Fruit fly (Drosophila melanogaster) whole organism, embryonic: Measurements from ENCODE around the gene unk.

Experiments used
- Aef1 ChIP-seq: fragments of 200-800 bp; sonication (Bioruptor generic); IDR thresholded peaks from 3 replicates; pipeline ENCODE4 v1.3.6; 2022; ENCODE audit warnings: missing biosample characterization, missing genetic modification characterization
- Asciz ChIP-seq: fragments of 200-800 bp; sonication (Bioruptor generic); optimal IDR thresholded peaks from 2 replicates; lab custom pipeline; 2017; ENCODE audit warnings: missing biosample characterization, mild to moderate bottlenecking, missing genetic modification characterization, missing genetic modification reagents
- BEAF-32 ChIP-seq: fragments of 200-800 bp; sonication (Bioruptor generic); optimal IDR thresholded peaks from 3 replicates; lab custom pipeline; 2017; ENCODE audit warnings: missing biosample characterization, missing genetic modification characterization, mild to moderate bottlenecking, moderate library complexity, missing genetic modification reagents
- Bteb2 ChIP-seq: fragments of 200-800 bp; sonication (Bioruptor generic); optimal IDR thresholded peaks from 2 replicates; lab custom pipeline; 2016; ENCODE audit warnings: missing biosample characterization, missing genetic modification characterization
- C15 ChIP-seq: fragments of 200-800 bp; sonication (Bioruptor generic); IDR thresholded peaks from 3 replicates; pipeline ENCODE4 v1.3.6; 2022; ENCODE audit warnings: missing biosample characterization, missing genetic modification characterization
- CG10979 ChIP-seq: fragments of 200-800 bp; sonication (Bioruptor generic); optimal IDR thresholded peaks from 2 replicates; lab custom pipeline; 2018; ENCODE audit warnings: missing biosample characterization, mild to moderate bottlenecking, missing genetic modification characterization, moderate library complexity
- CG11085 ChIP-seq: fragments of 200-800 bp; sonication (Bioruptor generic); IDR thresholded peaks from 2 replicates; pipeline ENCODE4 v1.3.6; 2022; ENCODE audit warnings: missing biosample characterization, missing genetic modification characterization
- CG12219 ChIP-seq: fragments of 200-800 bp; sonication (Bioruptor generic); optimal IDR thresholded peaks from 3 replicates; lab custom pipeline; 2018; ENCODE audit warnings: missing biosample characterization, mild to moderate bottlenecking, missing genetic modification characterization
- CG12236 ChIP-seq: fragments of 200-800 bp; sonication (Bioruptor generic); optimal IDR thresholded peaks from 2 replicates; lab custom pipeline; 2016; ENCODE audit warnings: missing biosample characterization, missing genetic modification characterization
- CG1233 ChIP-seq: fragments of 200-800 bp; sonication (Bioruptor generic); optimal IDR thresholded peaks from 4 replicates; lab custom pipeline; 2018; ENCODE audit warnings: missing biosample characterization, mild to moderate bottlenecking, missing genetic modification characterization
- CG12942 ChIP-seq: fragments of 200-800 bp; sonication (Bioruptor generic); optimal IDR thresholded peaks from 3 replicates; lab custom pipeline; 2016; ENCODE audit warnings: missing biosample characterization, missing genetic modification characterization
- CG14050 ChIP-seq: fragments of 200-800 bp; sonication (Bioruptor generic); IDR thresholded peaks from 3 replicates; pipeline ENCODE4 v1.3.6; 2022; ENCODE audit warnings: missing biosample characterization, missing genetic modification characterization
- CG14667 ChIP-seq: fragments of 200-800 bp; sonication (Bioruptor generic); IDR thresholded peaks from 2 replicates; pipeline ENCODE4 v1.3.6; 2022; ENCODE audit warnings: missing biosample characterization, missing genetic modification characterization
- CG18262 ChIP-seq: fragments of 200-800 bp; optimal IDR thresholded peaks from 3 replicates; lab custom pipeline; 2019; ENCODE audit warnings: missing biosample characterization, mild to moderate bottlenecking, missing genetic modification characterization, moderate library complexity
- CG18599 ChIP-seq: fragments of 200-800 bp; sonication (Bioruptor generic); optimal IDR thresholded peaks from 3 replicates; lab custom pipeline; 2017; ENCODE audit warnings: missing biosample characterization, missing genetic modification characterization, mild to moderate bottlenecking, moderate library complexity, missing genetic modification reagents
- CG3726 ChIP-seq: fragments of 200-800 bp; sonication (Bioruptor generic); IDR thresholded peaks from 3 replicates; pipeline ENCODE4, ENCODE4 v1.3.6; 2022; ENCODE audit warnings: missing biosample characterization, missing genetic modification characterization
- CG3847 ChIP-seq: fragments of 200-800 bp; sonication (Bioruptor generic); IDR thresholded peaks from 2 replicates; pipeline ENCODE4 v1.3.6; 2022; ENCODE audit warnings: missing biosample characterization, missing genetic modification characterization
- CG42726 ChIP-seq: fragments of 200-800 bp; sonication (Bioruptor generic); IDR thresholded peaks from 2 replicates; pipeline ENCODE4 v1.3.6; 2022; ENCODE audit warnings: missing biosample characterization, missing genetic modification characterization; ENCODE audit not compliant: partially characterized antibody
- CG4730 ChIP-seq: fragments of 200-800 bp; sonication (Bioruptor generic); IDR thresholded peaks from 2 replicates; pipeline ENCODE4 v1.3.6; 2022; ENCODE audit warnings: missing biosample characterization, missing genetic modification characterization
- CG5953 ChIP-seq: fragments of 200-800 bp; sonication (Bioruptor generic); IDR thresholded peaks from 2 replicates; pipeline ENCODE4 v1.3.6; 2022; ENCODE audit warnings: missing biosample characterization, missing genetic modification characterization
- CG6654 ChIP-seq: fragments of 200-800 bp; sonication (Bioruptor generic); optimal IDR thresholded peaks from 2 replicates; lab custom pipeline; 2017; ENCODE audit warnings: missing biosample characterization, mild to moderate bottlenecking, missing genetic modification characterization
- CG8281 ChIP-seq: fragments of 200-800 bp; sonication (Bioruptor generic); optimal IDR thresholded peaks from 2 replicates; lab custom pipeline; 2018; ENCODE audit warnings: missing biosample characterization, mild to moderate bottlenecking, missing genetic modification characterization, moderate library complexity
- CG8388 ChIP-seq: fragments of 200-800 bp; sonication (Bioruptor generic); optimal IDR thresholded peaks from 2 replicates; lab custom pipeline; 2019; ENCODE audit warnings: missing biosample characterization, mild to moderate bottlenecking, missing genetic modification characterization, moderate library complexity
- Dek ChIP-seq: fragments of 200-800 bp; sonication (Bioruptor generic); optimal IDR thresholded peaks from 3 replicates; lab custom pipeline; 2019; ENCODE audit warnings: missing biosample characterization, mild to moderate bottlenecking, missing genetic modification characterization, moderate library complexity
- Eip74EF ChIP-seq, 2 experiments: fragments of 200-800 bp in 1 of 2; fragments of >200 bp in 1 of 2; sonication (Bioruptor generic) in 1 of 2; optimal IDR thresholded peaks; 2 replicates each; lab custom pipeline; 2017 to 2019; ENCODE audit warnings: missing biosample characterization in 2 of 2, missing genetic modification characterization in 2 of 2, mild to moderate bottlenecking in 1 of 2, moderate library complexity in 1 of 2
- HLH54F ChIP-seq: fragments of 200-800 bp; sonication (Bioruptor generic); optimal IDR thresholded peaks from 3 replicates; lab custom pipeline; 2016; ENCODE audit warnings: missing biosample characterization, missing genetic modification characterization
- Hr3 ChIP-seq: fragments of 200-800 bp; sonication (Bioruptor generic); optimal IDR thresholded peaks from 3 replicates; lab custom pipeline; 2016; ENCODE audit warnings: missing biosample characterization, missing genetic modification characterization
- Hr51 ChIP-seq, 2 experiments: fragments of 200-800 bp; sonication (Bioruptor generic); optimal IDR thresholded peaks; 2 replicates in 1 of 2; 3 replicates in 1 of 2; lab custom pipeline; 2016 to 2018; ENCODE audit warnings: missing biosample characterization in 2 of 2, missing genetic modification characterization in 2 of 2, mild to moderate bottlenecking in 1 of 2, moderate library complexity in 1 of 2
- MBD-R2 ChIP-seq: fragments of 200-800 bp; sonication (Bioruptor generic); IDR thresholded peaks from 2 replicates; pipeline ENCODE4 v1.3.6; 2022; ENCODE audit warnings: missing biosample characterization, missing genetic modification characterization
- NC2α ChIP-seq: fragments of 200-800 bp; sonication (Bioruptor generic); optimal IDR thresholded peaks from 2 replicates; lab custom pipeline; 2016; ENCODE audit warnings: missing biosample characterization, missing genetic modification characterization
- Sox102F ChIP-seq: fragments of 200-800 bp; sonication (Bioruptor generic); optimal IDR thresholded peaks from 2 replicates; lab custom pipeline; 2018; ENCODE audit warnings: missing biosample characterization, mild to moderate bottlenecking, missing genetic modification characterization, moderate library complexity
- Trl ChIP-seq, 3 experiments: fragments of >200 bp in 2 of 3; fragments of 200-800 bp in 1 of 3; sonication (Bioruptor generic) in 1 of 3; optimal IDR thresholded peaks; 2 replicates in 1 of 3; 3 replicates in 2 of 3; lab custom pipeline; 2016 to 2017; ENCODE audit warnings: missing biosample characterization in 1 of 3, missing genetic modification characterization in 1 of 3
- Xbp1 ChIP-seq: fragments of 200-800 bp; sonication (Bioruptor generic); optimal IDR thresholded peaks from 3 replicates; lab custom pipeline; 2016; ENCODE audit warnings: missing biosample characterization, mild to moderate bottlenecking, missing genetic modification characterization
- ci ChIP-seq: fragments of 200-800 bp; sonication (Bioruptor generic); IDR thresholded peaks from 3 replicates; pipeline ENCODE4 v1.3.6; 2022; ENCODE audit warnings: missing biosample characterization, missing genetic modification characterization
- crol ChIP-seq: fragments of 200-800 bp; sonication (Bioruptor generic); IDR thresholded peaks from 2 replicates; pipeline ENCODE4 v1.3.6; 2022; ENCODE audit warnings: missing biosample characterization, missing genetic modification characterization
- dmrt99B ChIP-seq: fragments of 200-800 bp; sonication (Bioruptor generic); optimal IDR thresholded peaks from 2 replicates; lab custom pipeline; 2018; ENCODE audit warnings: missing biosample characterization, mild to moderate bottlenecking, missing genetic modification characterization, moderate library complexity
- ewg ChIP-seq: fragments of 200-800 bp; sonication (Bioruptor generic); optimal IDR thresholded peaks from 3 replicates; lab custom pipeline; 2017; ENCODE audit warnings: mild to moderate bottlenecking, missing biosample characterization, missing genetic modification reagents, missing genetic modification characterization
- fd96Cb ChIP-seq: fragments of 200-800 bp; sonication (Bioruptor generic); optimal IDR thresholded peaks from 2 replicates; lab custom pipeline; 2018; ENCODE audit warnings: missing biosample characterization, mild to moderate bottlenecking, missing genetic modification characterization, moderate library complexity
- ftz-f1 ChIP-seq: fragments of 200-800 bp; sonication (Bioruptor generic); optimal IDR thresholded peaks from 2 replicates; lab custom pipeline; 2016; ENCODE audit warnings: missing biosample characterization, missing genetic modification characterization
- gsb ChIP-seq: fragments of 200-800 bp; sonication (Bioruptor generic); IDR thresholded peaks from 2 replicates; pipeline ENCODE4 v1.3.6; 2022; ENCODE audit warnings: missing biosample characterization, missing genetic modification characterization
- gsb-n ChIP-seq: fragments of 200-800 bp; sonication (Bioruptor generic); optimal IDR thresholded peaks from 3 replicates; lab custom pipeline; 2018; ENCODE audit warnings: missing biosample characterization, mild to moderate bottlenecking, missing genetic modification characterization
- jing ChIP-seq: fragments of 200-800 bp; sonication (Bioruptor generic); optimal IDR thresholded peaks from 2 replicates; lab custom pipeline; 2018; ENCODE audit warnings: missing biosample characterization, mild to moderate bottlenecking, missing genetic modification characterization
- kay ChIP-seq: fragments of 200-800 bp; sonication (Bioruptor generic); optimal IDR thresholded peaks from 2 replicates; lab custom pipeline; 2016; ENCODE audit warnings: missing biosample characterization, missing genetic modification characterization
- oc ChIP-seq: fragments of 200-800 bp; sonication (Bioruptor generic); optimal IDR thresholded peaks from 2 replicates; lab custom pipeline; 2018; ENCODE audit warnings: missing biosample characterization, mild to moderate bottlenecking, missing genetic modification characterization, moderate library complexity
- phol ChIP-seq: fragments of 200-800 bp; sonication (Bioruptor generic); optimal IDR thresholded peaks from 3 replicates; lab custom pipeline; 2018; ENCODE audit warnings: missing biosample characterization, mild to moderate bottlenecking, missing genetic modification characterization, moderate library complexity
- ro ChIP-seq: fragments of 200-800 bp; sonication (Bioruptor generic); IDR thresholded peaks from 2 replicates; pipeline ENCODE4 v1.3.6; 2022; ENCODE audit warnings: missing biosample characterization, missing genetic modification characterization
- run ChIP-seq: fragments of 200-800 bp; sonication (Bioruptor generic); optimal IDR thresholded peaks from 3 replicates; lab custom pipeline; 2018; ENCODE audit warnings: missing biosample characterization, mild to moderate bottlenecking, missing genetic modification characterization
- seq ChIP-seq: fragments of 200-800 bp; sonication (Bioruptor generic); IDR thresholded peaks from 2 replicates; pipeline ENCODE4 v1.3.6; 2022; ENCODE audit warnings: missing biosample characterization, missing genetic modification characterization
- wor ChIP-seq: fragments of 200-800 bp; sonication (Bioruptor generic); IDR thresholded peaks from 2 replicates; pipeline ENCODE4 v1.3.6; 2022; ENCODE audit warnings: missing biosample characterization, missing genetic modification characterization
- zen ChIP-seq: fragments of 200-800 bp; sonication (Bioruptor generic); optimal IDR thresholded peaks from 3 replicates; lab custom pipeline; 2018; ENCODE audit warnings: missing biosample characterization, mild to moderate bottlenecking, missing genetic modification characterization, moderate library complexity

unk gene

DNA sequence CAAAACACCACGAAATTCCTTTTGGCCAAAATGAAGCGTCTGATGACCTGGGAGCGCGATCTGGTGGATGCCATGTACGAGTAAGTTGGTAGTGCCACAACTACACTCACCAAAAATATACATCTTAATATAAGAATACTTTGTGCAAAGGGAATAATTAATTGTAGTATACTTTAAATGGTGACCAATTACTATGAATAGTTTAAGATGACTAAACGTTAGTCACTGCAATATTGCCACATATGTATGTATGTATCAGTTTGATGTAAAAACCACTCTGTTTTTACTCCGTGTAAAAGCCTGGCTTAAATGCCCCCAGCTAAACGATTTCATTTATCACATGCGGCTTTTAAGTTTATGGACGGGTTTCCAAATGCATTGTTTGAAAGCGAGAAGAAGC, 17.1 kb upstream of the unk start (continued):
- TF ChIP-seq CG14667 (GFP tag; lab: Robert Waterston, UW) (no peak), fd96Cb (peak; percentile 75), ewg (GFP tag; lab: Kevin White, UChicago) (peak; percentile 57), ftz-f1 (no peak), jing (GFP tag; lab: Kevin White, UChicago) (peak; percentile 63), BEAF-32 (GFP tag; lab: Kevin White, UChicago) (no peak), kay (GFP tag; lab: Kevin White, UChicago) (no peak), oc (tag; lab: Kevin White, UChicago) (peak; percentile 83), Eip74EF (GFP tag; optimal IDR thresholded peaks at IDR 0.05; lab: Kevin White, UChicago) (peak in 1 of 2 experiments; percentile 55), NC2α (GFP tag; lab: Kevin White, UChicago) (no peak), Sox102F (GFP tag; lab: Kevin White, UChicago) (peak; percentile 80), Dek (tag; lab: Kevin White, UChicago) (no peak), CG12219 (GFP tag; lab: Kevin White, UChicago) (peak; percentile 22), Aef1 (GFP tag; lab: Robert Waterston, UW) (peak; percentile 36; the same call in 1 of the 3 replicates), CG11085 (GFP tag; lab: Robert Waterston, UW) (no peak), CG12942 (GFP tag; lab: Kevin White, UChicago) (peak; percentile 3), CG4730 (GFP tag; lab: Robert Waterston, UW) (0 out of 2 replicates have a peak, but pooled peaks have one; percentile 13), Hr3 (GFP tag; lab: Kevin White, UChicago) (peak; percentile 37), CG8281 (peak; percentile 8), crol (GFP tag; lab: Robert Waterston, UW) (no peak), CG5953 (no peak), zen (tag; lab: Kevin White, UChicago) (peak; percentile 2), run (no peak), Hr51 (GFP tag; optimal IDR thresholded peaks at IDR 0.05; lab: Kevin White, UChicago) (peak in 1 of 2 experiments; percentile 80), HLH54F (GFP tag; lab: Kevin White, UChicago) (no peak), dmrt99B (peak; percentile 2), CG3726 (no peak), seq (GFP tag; lab: Robert Waterston, UW) (0 out of 2 replicates have a peak, but pooled peaks have one; percentile 14), gsb (GFP tag; lab: Robert Waterston, UW) (no peak), CG14050 (GFP tag; lab: Robert Waterston, UW) (no peak), ro (no peak), gsb-n (peak; percentile 19), CG42726 (GFP tag; lab: Robert Waterston, UW) (no peak), Trl (optimal IDR thresholded peaks at IDR 0.05; lab: Kevin White, UChicago) (no peak), Trl (GFP tag; optimal IDR thresholded peaks at IDR 0.05; lab: Kevin White, UChicago) (no peak), Xbp1 (GFP tag; lab: Kevin White, UChicago) (peak; percentile 70), wor (GFP tag; lab: Robert Waterston, UW) (peak; percentile 56), CG10979 (tag; lab: Kevin White, UChicago) (peak; percentile 73), CG12236 (GFP tag; lab: Kevin White, UChicago) (no peak), CG1233 (GFP tag; lab: Kevin White, UChicago) (peak; percentile 52), CG6654 (GFP tag; lab: Kevin White, UChicago) (no peak), CG8388 (peak; percentile 33), ci (GFP tag; lab: Robert Waterston, UW) (peak; percentile 81), Bteb2 (GFP tag; lab: Kevin White, UChicago) (no peak), Asciz (GFP tag; lab: Kevin White, UChicago) (no peak), CG3847 (GFP tag; lab: Robert Waterston, UW) (no peak), CG18262 (tag; lab: Kevin White, UChicago) (peak; percentile 2), CG18599 (GFP tag; lab: Kevin White, UChicago) (peak; percentile 3), C15 (GFP tag; lab: Robert Waterston, UW) (no peak), phol (tag; lab: Kevin White, UChicago) (peak; percentile 39), MBD-R2 (GFP tag; lab: Robert Waterston, UW) (no peak)
